Worm (Caenorhabditis elegans) whole organism, L4 larva: ENCODE measurements around the gene srxa-2.
A peak's percentile ranks its signal among the peaks of the same experiment; 100 is the strongest.

Experiments used
- F37D6.2 ChIP-seq: sonication (generic microtip); optimal IDR thresholded peaks from 2 replicates; lab custom pipeline; 2016; ENCODE audit warnings: mild to moderate bottlenecking, missing genetic modification characterization, missing compliant biosample characterization
- R02D3.7 ChIP-seq: fragments of 150-350 bp; sonication (generic microtip); optimal IDR thresholded peaks from 3 replicates; lab custom pipeline; 2014; ENCODE audit warnings: missing biosample characterization, missing genetic modification characterization
- T20F7.1 ChIP-seq: fragments of 200-800 bp; sonication (Bioruptor generic); optimal IDR thresholded peaks from 2 replicates; lab custom pipeline; 2018; ENCODE audit warnings: mild to moderate bottlenecking, missing genetic modification characterization, missing compliant biosample characterization
- T26A8.4 ChIP-seq: fragments of 200-800 bp; sonication (Bioruptor generic); IDR thresholded peaks from 2 replicates; pipeline ENCODE4 v1.3.6; 2022; ENCODE audit warnings: missing genetic modification characterization, missing compliant biosample characterization
- Y48G9A.11 ChIP-seq: fragments of 200-800 bp; sonication (Bioruptor generic); IDR thresholded peaks from 2 replicates; pipeline ENCODE4 v1.3.6; 2022; ENCODE audit warnings: missing genetic modification reagents, missing genetic modification characterization, missing compliant biosample characterization
- Y75B8A.6 ChIP-seq: fragments of 200-800 bp; sonication (Bioruptor generic); IDR thresholded peaks from 2 replicates; pipeline ENCODE4 v1.3.6; 2022; ENCODE audit warnings: missing genetic modification reagents, missing genetic modification characterization, missing compliant biosample characterization
- aha-1 ChIP-seq: fragments of 150-350 bp; peaks from one replicate; lab custom pipeline; 2014; ENCODE audit warnings: missing biosample characterization, missing genetic modification characterization
- ama-1 ChIP-seq: fragments of 150-350 bp; optimal IDR thresholded peaks from 2 replicates; lab custom pipeline; 2014; ENCODE audit warnings: inconsistent platforms, mixed read lengths
- attf-4 ChIP-seq: sonication (generic microtip); optimal IDR thresholded peaks from 3 replicates; lab custom pipeline; 2017; ENCODE audit warnings: missing biosample characterization, missing genetic modification characterization
- cey-2 ChIP-seq: sonication (generic microtip); optimal IDR thresholded peaks from 3 replicates; lab custom pipeline; 2017; ENCODE audit warnings: missing genetic modification characterization, mild to moderate bottlenecking, missing compliant biosample characterization, antibody characterized with exemption, borderline replicate concordance; ENCODE audit not compliant: insufficient read depth
- ctbp-1 ChIP-seq: fragments of 200-800 bp; sonication (Bioruptor generic); IDR thresholded peaks from 2 replicates; pipeline ENCODE4 v1.3.6; 2022; ENCODE audit warnings: missing genetic modification reagents, missing genetic modification characterization, missing compliant biosample characterization
- daf-12 ChIP-seq: fragments of 150-350 bp; optimal IDR thresholded peaks from 2 replicates; lab custom pipeline; 2014; ENCODE audit warnings: missing biosample characterization, missing genetic modification reagents, missing genetic modification characterization
- daf-16 ChIP-seq, 3 experiments: sonication (generic microtip); optimal IDR thresholded peaks; 2 replicates each; lab custom pipeline; 2016 to 2017; ENCODE audit warnings: missing genetic modification characterization in 3 of 3, missing genetic modification reagents in 3 of 3, mild to moderate bottlenecking in 2 of 3, missing compliant biosample characterization in 2 of 3, missing biosample characterization in 1 of 3, moderate library complexity in 1 of 3
- dmd-6 ChIP-seq: fragments of 200-800 bp; sonication (Bioruptor generic); IDR thresholded peaks from 2 replicates; pipeline ENCODE4 v1.3.6; 2022; ENCODE audit warnings: missing genetic modification reagents, missing genetic modification characterization, missing compliant biosample characterization
- dve-1 ChIP-seq: sonication (generic microtip); optimal IDR thresholded peaks from 2 replicates; lab custom pipeline; 2017; ENCODE audit warnings: antibody characterized with exemption, mild to moderate bottlenecking, missing genetic modification characterization, missing compliant biosample characterization; ENCODE audit not compliant: insufficient read depth
- fkh-10 ChIP-seq: fragments of 150-350 bp; optimal IDR thresholded peaks from 2 replicates; lab custom pipeline; 2014; ENCODE audit warnings: missing biosample characterization, missing genetic modification reagents, missing genetic modification characterization
- gei-8 ChIP-seq: fragments of 200-800 bp; sonication (Bioruptor generic); optimal IDR thresholded peaks from 2 replicates; lab custom pipeline; 2018; ENCODE audit warnings: mild to moderate bottlenecking, missing genetic modification characterization, missing compliant biosample characterization
- hlh-11 ChIP-seq: fragments of 200-800 bp; sonication (Bioruptor generic); optimal IDR thresholded peaks from 2 replicates; lab custom pipeline; 2018; ENCODE audit warnings: mild to moderate bottlenecking, missing genetic modification characterization, missing compliant biosample characterization
- hlh-30 ChIP-seq: sonication (generic microtip); optimal IDR thresholded peaks from 2 replicates; lab custom pipeline; 2017; ENCODE audit warnings: antibody characterized with exemption, mild to moderate bottlenecking, missing genetic modification characterization, missing compliant biosample characterization; ENCODE audit not compliant: insufficient read depth
- hmg-1.1 ChIP-seq: fragments of 200-800 bp; sonication (Bioruptor generic); IDR thresholded peaks from 2 replicates; pipeline ENCODE4 v1.3.6; 2022; ENCODE audit warnings: missing genetic modification reagents, missing genetic modification characterization, missing compliant biosample characterization
- lin-38 ChIP-seq: fragments of 200-800 bp; sonication (Bioruptor generic); IDR thresholded peaks from 2 replicates; pipeline ENCODE4 v1.3.6; 2022; ENCODE audit warnings: missing genetic modification reagents, missing genetic modification characterization, missing compliant biosample characterization
- mdl-1 ChIP-seq, 2 experiments: fragments of 150-350 bp in 1 of 2; sonication (generic microtip) in 1 of 2; optimal IDR thresholded peaks; 2 replicates each; lab custom pipeline; 2014 to 2017; ENCODE audit warnings: missing biosample characterization in 2 of 2, missing genetic modification characterization in 2 of 2
- mep-1 ChIP-seq: fragments of 150-350 bp; sonication (generic microtip); optimal IDR thresholded peaks from 3 replicates; lab custom pipeline; 2014; ENCODE audit warnings: missing biosample characterization, missing genetic modification characterization
- mxl-3 ChIP-seq: fragments of 200-800 bp; sonication (Bioruptor generic); optimal IDR thresholded peaks from 2 replicates; lab custom pipeline; 2018; ENCODE audit warnings: mild to moderate bottlenecking, missing genetic modification characterization, missing compliant biosample characterization
- nhr-10 ChIP-seq: fragments of 150-350 bp; optimal IDR thresholded peaks from 2 replicates; lab custom pipeline; 2014; ENCODE audit warnings: missing biosample characterization, missing genetic modification characterization
- nhr-102 ChIP-seq: sonication (generic microtip); optimal IDR thresholded peaks from 2 replicates; lab custom pipeline; 2016; ENCODE audit warnings: mild to moderate bottlenecking, missing genetic modification characterization, moderate library complexity, missing compliant biosample characterization
- nhr-11 ChIP-seq: fragments of 150-350 bp; optimal IDR thresholded peaks from 2 replicates; lab custom pipeline; 2014; ENCODE audit warnings: missing biosample characterization, missing genetic modification characterization
- nhr-25 ChIP-seq: sonication (generic microtip); optimal IDR thresholded peaks from 2 replicates; lab custom pipeline; 2017; ENCODE audit warnings: missing genetic modification characterization, mild to moderate bottlenecking, missing compliant biosample characterization, antibody characterized with exemption, moderate library complexity, borderline replicate concordance; ENCODE audit not compliant: insufficient read depth
- nhr-28 ChIP-seq: fragments of 150-350 bp; optimal IDR thresholded peaks from 2 replicates; lab custom pipeline; 2014; ENCODE audit warnings: missing biosample characterization, missing genetic modification characterization
- nhr-42 ChIP-seq: fragments of 200-800 bp; sonication (Bioruptor generic); IDR thresholded peaks from 2 replicates; pipeline ENCODE4 v1.3.6; 2022; ENCODE audit warnings: missing genetic modification characterization, missing compliant biosample characterization
- nhr-76 ChIP-seq: fragments of 150-350 bp; optimal IDR thresholded peaks from 2 replicates; lab custom pipeline; 2014; ENCODE audit warnings: missing biosample characterization, missing genetic modification characterization
- pha-4 ChIP-seq, 2 experiments: fragments of 150-350 bp in 1 of 2; fragments of 200-800 bp in 1 of 2; sonication (Bioruptor generic) in 1 of 2; IDR thresholded peaks in 1 of 2; optimal IDR thresholded peaks in 1 of 2; 2 replicates each; pipeline versions ENCODE4 v1.3.6 to Lab custom; 2014 to 2022; ENCODE audit warnings: missing genetic modification characterization in 2 of 2, missing genetic modification reagents in 2 of 2, missing biosample characterization in 1 of 2, missing compliant biosample characterization in 1 of 2
- php-3 ChIP-seq: fragments of 200-800 bp; sonication (Bioruptor generic); IDR thresholded peaks from 2 replicates; pipeline ENCODE4 v1.3.6; 2022; ENCODE audit warnings: missing genetic modification reagents, missing genetic modification characterization, missing compliant biosample characterization
- pqm-1 ChIP-seq: sonication (generic microtip); optimal IDR thresholded peaks from 2 replicates; lab custom pipeline; 2017; ENCODE audit warnings: missing biosample characterization, missing genetic modification characterization
- rbr-2 ChIP-seq: sonication (generic microtip); optimal IDR thresholded peaks from 2 replicates; lab custom pipeline; 2016; ENCODE audit warnings: missing genotype, missing genetic modification characterization, missing compliant biosample characterization
- sdz-12 ChIP-seq: fragments of 200-800 bp; sonication (Bioruptor generic); optimal IDR thresholded peaks from 2 replicates; lab custom pipeline; 2018; ENCODE audit warnings: mild to moderate bottlenecking, missing genetic modification characterization, missing compliant biosample characterization
- set-16 ChIP-seq: fragments of 200-800 bp; sonication (Bioruptor generic); IDR thresholded peaks from 2 replicates; pipeline ENCODE4 v1.3.6; 2022; ENCODE audit warnings: missing genetic modification reagents, missing genetic modification characterization, missing compliant biosample characterization
- snpc-1.2 ChIP-seq: fragments of 200-800 bp; sonication (Bioruptor generic); IDR thresholded peaks from 2 replicates; pipeline ENCODE4 v1.3.6; 2022; ENCODE audit warnings: missing genetic modification reagents, missing genetic modification characterization, missing compliant biosample characterization
- spr-1 ChIP-seq: sonication (generic microtip); optimal IDR thresholded peaks from 2 replicates; lab custom pipeline; 2016; ENCODE audit warnings: mild to moderate bottlenecking, missing genetic modification characterization, missing compliant biosample characterization
- spr-3 ChIP-seq: fragments of 200-800 bp; sonication (Bioruptor generic); optimal IDR thresholded peaks from 2 replicates; lab custom pipeline; 2018; ENCODE audit warnings: mild to moderate bottlenecking, missing genetic modification characterization, missing compliant biosample characterization
- unc-130 ChIP-seq: sonication (generic microtip); optimal IDR thresholded peaks from 2 replicates; lab custom pipeline; 2016; ENCODE audit warnings: missing genetic modification reagents, missing genetic modification characterization, missing compliant biosample characterization
- unc-39 ChIP-seq: sonication (generic microtip); optimal IDR thresholded peaks from 2 replicates; lab custom pipeline; 2017; ENCODE audit warnings: missing biosample characterization, missing genetic modification characterization
- unc-62 ChIP-seq, 3 experiments: fragments of 150-350 bp in 1 of 3; sonication (generic microtip); optimal IDR thresholded peaks in 2 of 3; peaks in 1 of 3; 1 replicate in 1 of 3; 2 replicates in 2 of 3; lab custom pipeline; 2014 to 2017; ENCODE audit warnings: missing biosample characterization in 3 of 3, missing genetic modification characterization in 3 of 3, missing genetic modification reagents in 3 of 3, missing genotype in 1 of 3
- vab-7 ChIP-seq: fragments of 200-800 bp; sonication (Bioruptor generic); IDR thresholded peaks from 2 replicates; pipeline ENCODE4 v1.3.6; 2022; ENCODE audit warnings: missing genetic modification reagents, missing genetic modification characterization, missing compliant biosample characterization
- zfp-2 ChIP-seq: sonication (generic microtip); optimal IDR thresholded peaks from 2 replicates; lab custom pipeline; 2016; ENCODE audit warnings: mild to moderate bottlenecking, missing genetic modification characterization, missing compliant biosample characterization

The srxa-2 gene

DNA sequence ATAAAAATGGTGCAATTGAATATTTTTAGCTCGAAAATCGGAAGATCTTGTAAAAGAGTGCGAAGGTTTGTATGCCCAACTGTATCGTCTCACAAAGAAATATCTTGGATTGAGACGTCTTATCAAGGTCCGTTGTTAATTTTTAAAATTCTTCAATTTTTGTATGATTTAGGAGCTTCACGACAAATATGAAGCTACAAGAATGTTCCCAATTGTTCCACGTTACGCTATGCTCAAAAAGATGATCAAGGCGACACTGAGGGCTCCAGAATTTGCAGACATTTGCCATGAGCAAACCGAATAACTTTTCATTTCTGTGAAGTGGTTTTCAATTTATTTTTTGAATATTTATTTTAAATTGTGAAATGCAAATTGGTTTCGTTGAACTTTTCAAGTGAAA is 15.6 kb downstream of the srxa-2 start (continued):
- TF ChIP-seq Y75B8A.6 (0 out of 2 replicates have a peak, but pooled peaks have one; percentile 43), nhr-28 (tag; lab: Kevin White, UChicago) (no peak), T26A8.4 (peak; percentile 79; the same call in 1 of the 2 replicates), nhr-25 (peak; percentile 2), spr-1 (tag; lab: Kevin White, UChicago) (no peak), dve-1 (tag; lab: Kevin White, UChicago) (peak; percentile 74), php-3 (0 out of 2 replicates have a peak, but pooled peaks have one; percentile 53), spr-3 (GFP tag; lab: Kevin White, UChicago) (peak; percentile 24), hmg-1.1 (GFP tag; lab: Robert Waterston, UW) (no peak; the same call in 1 of the 2 replicates), ctbp-1 (GFP tag; lab: Robert Waterston, UW) (0 out of 2 replicates have a peak, but pooled peaks have one; percentile 13), sdz-12 (GFP tag; lab: Kevin White, UChicago) (no peak), set-16 (no peak), Y48G9A.11 (GFP tag; lab: Robert Waterston, UW) (0 out of 2 replicates have a peak, but pooled peaks have one; percentile 63), lin-38 (GFP tag; lab: Robert Waterston, UW) (peak; percentile 69), gei-8 (GFP tag; lab: Kevin White, UChicago) (peak; percentile 11), vab-7 (GFP tag; lab: Robert Waterston, UW) (0 out of 2 replicates have a peak, but pooled peaks have one; percentile 11), dmd-6 (GFP tag; lab: Robert Waterston, UW) (peak; percentile 40), mep-1 (tag; lab: Kevin White, UChicago) (peak; percentile 73), pha-4 (GFP tag; IDR thresholded peaks at IDR 0.05; lab: Robert Waterston, UW) (peak; percentile 74; the same call in 1 of the 2 replicates), pha-4 (tag; optimal IDR thresholded peaks at IDR 0.05; lab: Kevin White, UChicago) (no peak), pqm-1 (tag; lab: Kevin White, UChicago) (no peak), nhr-10 (tag; lab: Kevin White, UChicago) (peak; percentile 3), cey-2 (tag; lab: Kevin White, UChicago) (no peak), rbr-2 (tag; lab: Kevin White, UChicago) (no peak), unc-130 (GFP tag; lab: Kevin White, UChicago) (peak; percentile 5), nhr-42 (GFP tag; lab: Robert Waterston, UW) (peak; percentile 13; the same call in 1 of the 2 replicates), daf-16 (GFP tag; optimal IDR thresholded peaks at IDR 0.05; lab: Kevin White, UChicago) (no peak), daf-16 (tag; optimal IDR thresholded peaks at IDR 0.05; lab: Kevin White, UChicago) (peak; percentile 20), ama-1 (lab: Kevin White, UChicago) (peak; percentile 82), unc-39 (tag; lab: Kevin White, UChicago) (no peak)

DNA sequence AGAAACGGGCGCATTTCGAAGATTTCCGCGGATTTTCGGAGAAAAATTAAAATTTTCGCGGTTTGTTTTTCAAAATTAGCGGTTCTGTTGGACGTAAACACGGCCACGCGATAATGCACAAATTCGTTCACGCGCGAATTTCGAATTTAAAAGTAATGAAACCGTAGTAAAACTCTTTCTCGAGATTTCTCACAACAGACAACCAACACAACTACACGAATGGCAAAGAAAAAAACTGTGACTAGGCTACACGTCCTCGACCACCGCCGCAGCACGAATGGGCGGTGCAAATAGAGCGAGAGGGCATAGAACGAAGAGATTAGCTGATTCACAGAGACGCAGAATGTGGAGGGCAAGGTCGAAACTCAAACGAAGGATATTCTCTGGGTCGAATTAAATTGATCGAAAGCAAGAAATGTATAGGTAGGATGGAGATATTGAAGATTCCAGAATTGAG is 17.7 kb downstream of the srxa-2 start, which contains the start of gene idh-1:
Gene idh-1, minus strand, starts transcription at position 228 of the 457 bp plus-strand sequence.
- TF ChIP-seq hlh-11 (tag; lab: Kevin White, UChicago): peak; percentile 37
- TF ChIP-seq nhr-102 (tag; lab: Kevin White, UChicago): peak; percentile 29
- TF ChIP-seq aha-1: peak; percentile 34
- no peak for TF ChIP-seq nhr-76 (tag; lab: Kevin White, UChicago)
- TF ChIP-seq dmd-6 (GFP tag; lab: Robert Waterston, UW): peak; percentile 32; the same call in 1 of the 2 replicates
- peak; percentile 41 for TF ChIP-seq mep-1 (tag; lab: Kevin White, UChicago)
- TF ChIP-seq nhr-42 (GFP tag; lab: Robert Waterston, UW): 0 out of 2 replicates have a peak, but pooled peaks have one; percentile 19
- TF ChIP-seq fkh-10: no peak
- no peak for TF ChIP-seq zfp-2 (tag; lab: Kevin White, UChicago)
- TF ChIP-seq Y48G9A.11 (GFP tag; lab: Robert Waterston, UW): no peak
- TF ChIP-seq daf-16 (GFP tag; optimal IDR thresholded peaks at IDR 0.05; lab: Kevin White, UChicago): no peak
- peak; percentile 8 for TF ChIP-seq daf-16 (tag; optimal IDR thresholded peaks at IDR 0.05; lab: Kevin White, UChicago)
- peak; percentile 46; the same call in 1 of the 2 replicates for TF ChIP-seq snpc-1.2 (GFP tag; lab: Robert Waterston, UW)
- peak; percentile 24 for TF ChIP-seq T20F7.1 (GFP tag; lab: Kevin White, UChicago)
- peak; percentile 86 for TF ChIP-seq nhr-11 (tag; lab: Kevin White, UChicago)
- TF ChIP-seq R02D3.7 (tag; lab: Kevin White, UChicago): no peak
- peak; percentile 57 for TF ChIP-seq lin-38 (GFP tag; lab: Robert Waterston, UW)
- TF ChIP-seq ama-1 (lab: Kevin White, UChicago): peak; percentile 37
- no peak for TF ChIP-seq F37D6.2
- no peak for TF ChIP-seq daf-12 (tag; lab: Kevin White, UChicago)
- peak; percentile 36 for TF ChIP-seq unc-130 (GFP tag; lab: Kevin White, UChicago)
- TF ChIP-seq attf-4 (tag; lab: Kevin White, UChicago): no peak
- TF ChIP-seq mdl-1 (tag; optimal IDR thresholded peaks at IDR 0.05; lab: Kevin White, UChicago): peak in 1 of 2 experiments; percentile 14
- TF ChIP-seq unc-62 (GFP tag; optimal IDR thresholded peaks at IDR 0.05 in 1 of 2; lab: Kevin White, UChicago): peak in 1 of 2 experiments; percentile 84
- no peak for TF ChIP-seq unc-62 (tag; optimal IDR thresholded peaks at IDR 0.05; lab: Kevin White, UChicago)
- peak; percentile 88 for TF ChIP-seq nhr-25
- no peak for TF ChIP-seq php-3
- peak; percentile 44 for TF ChIP-seq hlh-30 (tag; lab: Kevin White, UChicago)
- TF ChIP-seq mxl-3 (GFP tag; lab: Kevin White, UChicago): peak; percentile 6
